3 worm cellular contexts compared by ENCODE assay signal in genomic region chrIII:10338992-10339852, ce11.
A peak's percentile ranks its signal among the peaks of the same experiment; 100 is the strongest.
TF ChIP-seq lines count a peak whose summit lies in the region.

No protein-coding gene starts in this region.

TF ChIP-seq in whole organism, L1 larva, 84 proteins besides CTCF, POLR2A, EP300 and RAD21 (continued from another document):
- peak; percentile 25 for TF ChIP-seq blmp-1 (tag; optimal IDR thresholded peaks at IDR 0.05; lab: Kevin White, UChicago)
- TF ChIP-seq fos-1 (tag; optimal IDR thresholded peaks at IDR 0.05; lab: Kevin White, UChicago), result no peak

TF ChIP-seq in whole organism, L2 larva, 48 proteins besides CTCF, POLR2A, EP300 and RAD21 (continued from another document):
- TF ChIP-seq nhr-6 (tag; optimal IDR thresholded peaks at IDR 0.05; lab: Kevin White, UChicago) (peak; percentile 0), ama-1 (optimal IDR thresholded peaks at IDR 0.05; lab: Kevin White, UChicago) (no peak), ZK546.5 (tag; optimal IDR thresholded peaks at IDR 0.05; lab: Kevin White, UChicago) (no peak), nhr-12 (tag; optimal IDR thresholded peaks at IDR 0.05; lab: Kevin White, UChicago) (no peak), nhr-237 (tag; optimal IDR thresholded peaks at IDR 0.05; lab: Kevin White, UChicago) (no peak), crh-2 (tag; optimal IDR thresholded peaks at IDR 0.05; lab: Kevin White, UChicago) (peak; percentile 24)

TF ChIP-seq in whole organism, L4 larva, 104 proteins besides CTCF, POLR2A, EP300 and RAD21 (continued from another document):
- no peak for TF ChIP-seq nhr-42 (GFP tag; IDR thresholded peaks at IDR 0.05; lab: Robert Waterston, UW)
- no peak for TF ChIP-seq lin-29 (GFP tag; IDR thresholded peaks at IDR 0.05; lab: Robert Waterston, UW)
- TF ChIP-seq lsy-2 (tag; optimal IDR thresholded peaks at IDR 0.05; lab: Kevin White, UChicago), result peak in 1 of 2 experiments; percentile 51
